Worm (Caenorhabditis elegans) whole organism, early embryonic: ENCODE results near the gene hlh-11.

Experiments used
- B0310.2 ChIP-seq: sonication (generic microtip); optimal IDR thresholded peaks from 2 replicates; lab custom pipeline; 2016; ENCODE audit warnings: mild to moderate bottlenecking, missing genetic modification characterization, missing compliant biosample characterization
- F13C5.2 ChIP-seq: sonication (generic microtip); optimal IDR thresholded peaks from 2 replicates; lab custom pipeline; 2017; ENCODE audit warnings: mild to moderate bottlenecking, missing genetic modification characterization, inconsistent platforms, missing compliant biosample characterization
- aly-1 ChIP-seq: sonication (generic microtip); optimal IDR thresholded peaks from 2 replicates; lab custom pipeline; 2016; ENCODE audit warnings: missing genetic modification characterization, missing compliant biosample characterization
- ama-1 ChIP-seq: fragments of 150-350 bp; optimal IDR thresholded peaks from 2 replicates; lab custom pipeline; 2014
- ceh-13 ChIP-seq: fragments of 200-800 bp; sonication (Bioruptor generic); optimal IDR thresholded peaks from 2 replicates; lab custom pipeline; 2018; ENCODE audit warnings: mild to moderate bottlenecking, missing genetic modification characterization, missing compliant biosample characterization
- ceh-36 ChIP-seq: sonication (generic microtip); optimal IDR thresholded peaks from 2 replicates; lab custom pipeline; 2016; ENCODE audit warnings: missing genetic modification characterization, inconsistent platforms, missing compliant biosample characterization
- ets-7 ChIP-seq: sonication (generic microtip); optimal IDR thresholded peaks from 2 replicates; lab custom pipeline; 2016; ENCODE audit warnings: missing genotype, missing genetic modification characterization, missing compliant biosample characterization
- flt-1 ChIP-seq: fragments of 200-800 bp; sonication (Bioruptor generic); IDR thresholded peaks from 2 replicates; pipeline ENCODE4 v1.3.6; 2022; ENCODE audit warnings: missing genetic modification characterization, missing compliant biosample characterization
- hmbx-1 ChIP-seq: sonication (generic microtip); optimal IDR thresholded peaks from 2 replicates; lab custom pipeline; 2016; ENCODE audit warnings: mild to moderate bottlenecking, missing genetic modification characterization, missing compliant biosample characterization
- hmg-4 ChIP-seq: fragments of 200-800 bp; sonication (Bioruptor generic); optimal IDR thresholded peaks from 2 replicates; lab custom pipeline; 2018; ENCODE audit warnings: mild to moderate bottlenecking, missing genetic modification characterization, missing compliant biosample characterization
- hnd-1 ChIP-seq: sonication (generic microtip); optimal IDR thresholded peaks from 2 replicates; lab custom pipeline; 2016; ENCODE audit warnings: missing genetic modification characterization, missing compliant biosample characterization
- pes-1 ChIP-seq: fragments of 200-800 bp; sonication (Bioruptor generic); IDR thresholded peaks from 2 replicates; pipeline ENCODE4 v1.3.6; 2022; ENCODE audit warnings: missing genetic modification reagents, missing genetic modification characterization, missing compliant biosample characterization
- scrt-1 ChIP-seq: fragments of 200-800 bp; sonication (Bioruptor generic); IDR thresholded peaks from 2 replicates; pipeline ENCODE4 v1.3.6; 2022; ENCODE audit warnings: missing genetic modification characterization, missing compliant biosample characterization
- sea-1 ChIP-seq: fragments of 200-800 bp; sonication (Bioruptor generic); conservative IDR thresholded peaks from 2 replicates; pipeline ENCODE4 v1.3.6; 2022; ENCODE audit warnings: missing genetic modification characterization, missing compliant biosample characterization
- tbx-11 ChIP-seq: fragments of 200-800 bp; sonication (Bioruptor generic); IDR thresholded peaks from 2 replicates; pipeline ENCODE4 v1.3.6; 2022; ENCODE audit warnings: missing genetic modification characterization, missing compliant biosample characterization
- tbx-37 ChIP-seq: fragments of 200-800 bp; sonication (Bioruptor generic); conservative IDR thresholded peaks from 2 replicates; pipeline ENCODE4 v1.3.6; 2022; ENCODE audit warnings: missing genetic modification reagents, missing genetic modification characterization, missing compliant biosample characterization
- tra-4 ChIP-seq: sonication (generic microtip); optimal IDR thresholded peaks from 2 replicates; lab custom pipeline; 2017; ENCODE audit warnings: missing genetic modification characterization, missing compliant biosample characterization

Gene hlh-11

DNA sequence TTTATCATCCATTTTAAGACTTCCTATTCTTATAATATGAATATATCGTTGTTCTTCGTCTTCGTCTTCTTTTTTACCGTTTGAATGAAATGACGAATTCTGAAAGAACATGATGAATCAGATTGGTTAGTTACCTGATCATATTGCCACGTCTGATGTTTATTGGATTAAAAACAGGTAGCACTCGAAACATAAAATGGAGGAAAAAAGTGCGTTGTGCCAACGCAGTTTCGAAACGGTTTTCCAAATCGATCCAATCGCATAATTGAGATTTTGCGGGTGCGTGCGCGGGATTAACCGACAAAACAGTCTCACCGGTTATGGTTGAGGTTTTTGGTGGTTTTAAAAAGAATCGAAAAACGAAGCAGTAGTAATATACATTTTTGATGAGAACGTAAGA lies 23.9 kb upstream of the hlh-11 start, which contains the start of gene rom-2:
Gene rom-2 (minus strand): TSS at position 101 of the 400 bp plus-strand sequence.
- no peak for TF ChIP-seq B0310.2 (tag; lab: Kevin White, UChicago)
- TF ChIP-seq F13C5.2 (tag; lab: Kevin White, UChicago), result no peak
- TF ChIP-seq ceh-36 (tag; lab: Kevin White, UChicago), result no peak

DNA sequence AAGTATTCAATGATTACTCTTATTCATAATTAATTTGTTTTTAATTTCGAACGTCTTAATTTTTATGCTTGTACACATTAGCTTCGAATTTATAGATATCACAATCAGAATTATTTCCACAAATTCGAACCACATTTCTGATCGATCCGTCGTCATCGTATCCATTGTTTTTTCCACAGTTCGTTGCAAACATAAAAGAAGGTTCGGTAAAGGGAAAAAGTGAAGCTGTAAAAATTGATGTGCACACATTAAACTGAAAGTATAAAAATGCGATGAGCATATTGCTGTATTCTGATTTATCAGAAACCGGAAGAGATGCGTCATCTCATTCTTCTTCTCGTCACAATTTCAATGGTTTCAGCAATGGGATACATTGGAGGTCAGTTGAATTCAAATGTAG lies 22.5 kb upstream of the hlh-11 start, which contains the start of gene C48B4.12:
Gene C48B4.12 (plus strand): TSS at position 301 of the 400 bp plus-strand sequence.
- TF ChIP-seq ama-1, result no peak
- no peak for TF ChIP-seq hnd-1 (tag; lab: Kevin White, UChicago)
- no peak for TF ChIP-seq ets-7 (tag; lab: Kevin White, UChicago)
- no peak for TF ChIP-seq hmg-4
- TF ChIP-seq ceh-13, result no peak
- no peak for TF ChIP-seq hmbx-1 (tag; lab: Kevin White, UChicago)
- TF ChIP-seq pes-1, result no peak
- TF ChIP-seq tbx-37, result no peak
- no peak for TF ChIP-seq flt-1 (GFP tag; lab: Robert Waterston, UW)
- TF ChIP-seq tra-4 (tag; lab: Kevin White, UChicago), result no peak
- TF ChIP-seq sea-1, result no peak
- TF ChIP-seq scrt-1 (GFP tag; lab: Robert Waterston, UW), result no peak
- TF ChIP-seq B0310.2 (tag; lab: Kevin White, UChicago), result no peak
- TF ChIP-seq F13C5.2 (tag; lab: Kevin White, UChicago), result no peak
- TF ChIP-seq tbx-11 (GFP tag; lab: Robert Waterston, UW), result no peak
- no peak for TF ChIP-seq ceh-36 (tag; lab: Kevin White, UChicago)
- TF ChIP-seq aly-1 (tag; lab: Kevin White, UChicago), result no peak

DNA sequence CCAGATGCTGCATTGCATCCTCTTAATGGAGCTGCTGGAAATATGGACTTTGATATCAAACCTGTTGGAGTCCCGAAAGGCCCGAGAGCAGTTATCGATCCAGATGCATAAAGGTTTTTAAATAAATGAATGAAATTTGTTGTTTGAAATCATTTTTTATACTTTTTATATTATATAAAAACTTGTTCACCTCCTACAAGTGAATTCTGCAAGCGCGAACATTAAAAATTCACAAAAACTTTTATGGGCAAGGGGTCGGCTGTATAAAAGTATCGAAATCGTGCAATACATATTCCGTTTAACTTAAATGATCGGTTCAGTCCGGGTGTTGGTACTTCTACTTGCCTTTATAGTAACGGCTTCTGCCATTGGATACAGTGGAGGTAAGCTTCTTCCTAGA lies 21.3 kb upstream of the hlh-11 start, which contains the start of gene F58A4.1:
Gene F58A4.1 (plus strand): TSS at position 301 of the 400 bp plus-strand sequence.
- TF ChIP-seq ets-7 (tag; lab: Kevin White, UChicago) (no peak), F13C5.2 (tag; lab: Kevin White, UChicago) (no peak), sea-1 (no peak)

DNA sequence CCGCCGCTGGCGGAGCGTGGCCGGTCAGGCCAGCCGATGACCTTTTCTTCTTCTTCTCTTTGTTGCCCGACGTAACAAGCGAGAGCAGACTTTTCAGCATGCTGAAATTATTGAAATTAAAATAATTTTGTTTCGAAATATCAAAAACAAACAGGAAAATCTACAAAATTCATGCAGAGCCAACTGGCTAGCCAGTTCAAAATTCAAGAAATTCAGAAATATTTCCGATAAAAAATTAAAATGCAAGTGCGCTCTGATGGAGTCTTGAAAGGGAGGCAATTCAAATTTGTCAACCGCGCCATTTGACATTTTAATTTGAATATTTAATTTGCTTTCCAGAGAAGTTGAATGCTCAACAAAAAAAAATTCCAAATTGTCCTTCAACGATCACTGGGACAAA lies 18.9 kb upstream of the hlh-11 start, which contains the start of gene F58A4.2:
Gene F58A4.2 (minus strand): TSS at position 101 of the 400 bp plus-strand sequence.
- TF ChIP-seq aly-1 (tag; lab: Kevin White, UChicago) (no peak), hmg-4 (no peak), ceh-36 (tag; lab: Kevin White, UChicago) (no peak), hnd-1 (tag; lab: Kevin White, UChicago) (no peak), B0310.2 (tag; lab: Kevin White, UChicago) (no peak), F13C5.2 (tag; lab: Kevin White, UChicago) (no peak), hmbx-1 (tag; lab: Kevin White, UChicago) (no peak), ets-7 (tag; lab: Kevin White, UChicago) (no peak)

DNA sequence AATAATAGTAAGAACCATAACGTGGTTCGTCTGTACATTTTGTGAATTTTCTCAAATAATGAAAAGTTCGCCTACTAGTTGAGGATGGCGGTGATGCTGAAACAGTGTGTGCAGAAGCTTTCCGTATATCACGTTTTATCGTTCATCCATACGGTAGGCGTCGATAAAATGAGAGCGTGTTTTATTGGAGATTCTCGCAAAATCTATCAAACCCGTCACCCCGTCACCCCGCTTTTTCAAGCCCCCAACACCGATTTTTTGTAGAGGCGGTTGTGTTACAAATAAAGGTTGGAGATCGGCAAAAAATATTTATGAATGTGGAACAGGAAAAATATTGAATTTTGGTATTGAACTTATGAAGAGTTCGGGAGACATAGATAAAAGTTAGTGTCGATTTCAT lies 10.9 kb upstream of the hlh-11 start, which contains the start of gene clec-161:
Gene clec-161 (minus strand): TSS at position 101 of the 400 bp plus-strand sequence.
- TF ChIP-seq F13C5.2 (tag; lab: Kevin White, UChicago) (no peak), aly-1 (tag; lab: Kevin White, UChicago) (no peak), ama-1 (no peak), hnd-1 (tag; lab: Kevin White, UChicago) (no peak), tbx-37 (no peak), hmbx-1 (tag; lab: Kevin White, UChicago) (no peak), hmg-4 (no peak), tbx-11 (GFP tag; lab: Robert Waterston, UW) (no peak), scrt-1 (GFP tag; lab: Robert Waterston, UW) (no peak)

DNA sequence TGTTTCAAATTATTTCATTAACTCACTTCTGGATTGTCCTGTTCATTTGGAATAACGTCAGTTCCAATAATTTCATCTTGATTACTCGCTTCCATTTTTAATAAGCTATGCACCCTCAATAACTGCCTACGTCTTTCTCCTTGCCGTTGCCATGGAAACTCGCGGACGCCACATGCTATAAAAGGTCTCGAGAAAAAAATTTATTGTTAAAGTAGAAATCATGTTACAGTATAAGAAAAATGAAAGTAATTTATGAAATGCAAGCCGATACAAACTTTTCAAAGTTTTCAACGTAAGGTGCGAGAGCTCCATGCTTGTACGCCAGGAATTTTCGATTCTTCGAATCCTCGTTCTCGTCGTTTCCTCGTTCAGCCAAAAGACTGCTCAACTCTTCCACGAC lies 7.4 kb upstream of the hlh-11 start, which contains the start of gene bbs-4:
Gene bbs-4 (minus strand): TSS at position 101 of the 400 bp plus-strand sequence.
- no peak for TF ChIP-seq aly-1 (tag; lab: Kevin White, UChicago)
- TF ChIP-seq flt-1 (GFP tag; lab: Robert Waterston, UW), result no peak
- no peak for TF ChIP-seq tra-4 (tag; lab: Kevin White, UChicago)
- no peak for TF ChIP-seq hmbx-1 (tag; lab: Kevin White, UChicago)
- no peak for TF ChIP-seq ets-7 (tag; lab: Kevin White, UChicago)
- TF ChIP-seq ama-1, result no peak
- no peak for TF ChIP-seq hmg-4
- no peak for TF ChIP-seq tbx-37
- TF ChIP-seq pes-1, result no peak
- TF ChIP-seq scrt-1 (GFP tag; lab: Robert Waterston, UW), result no peak
- TF ChIP-seq B0310.2 (tag; lab: Kevin White, UChicago), result no peak
- TF ChIP-seq hnd-1 (tag; lab: Kevin White, UChicago), result no peak
- TF ChIP-seq sea-1, result no peak

DNA sequence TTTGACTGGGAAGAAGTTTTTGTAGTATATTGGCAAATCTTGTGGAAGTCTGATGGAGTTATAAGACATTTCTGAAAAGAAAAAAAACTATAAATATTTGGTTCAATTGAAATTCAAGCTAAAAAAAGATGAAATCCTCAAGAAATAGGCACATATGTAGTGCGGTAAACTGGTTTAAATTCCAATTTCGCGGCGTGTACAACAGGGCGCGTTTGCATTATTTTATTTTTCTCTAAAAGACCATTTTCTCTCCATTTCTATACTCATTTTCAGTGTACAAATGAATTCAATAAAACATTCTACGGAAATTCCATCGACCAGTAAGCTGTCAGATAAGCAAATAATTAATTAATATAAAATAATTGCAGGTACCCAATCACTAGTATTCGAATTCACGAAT lies 5.3 kb upstream of the hlh-11 start, which contains the start of the genes pri-1 and F58A4.6:
Gene pri-1 (minus strand): TSS at position 71 of the 400 bp plus-strand sequence.
Gene F58A4.6 (plus strand): TSS at position 272 of the 400 bp plus-strand sequence.
- TF ChIP-seq hnd-1 (tag; lab: Kevin White, UChicago), result no peak
- no peak for TF ChIP-seq hmg-4
- TF ChIP-seq F13C5.2 (tag; lab: Kevin White, UChicago), result peak; percentile 2

DNA sequence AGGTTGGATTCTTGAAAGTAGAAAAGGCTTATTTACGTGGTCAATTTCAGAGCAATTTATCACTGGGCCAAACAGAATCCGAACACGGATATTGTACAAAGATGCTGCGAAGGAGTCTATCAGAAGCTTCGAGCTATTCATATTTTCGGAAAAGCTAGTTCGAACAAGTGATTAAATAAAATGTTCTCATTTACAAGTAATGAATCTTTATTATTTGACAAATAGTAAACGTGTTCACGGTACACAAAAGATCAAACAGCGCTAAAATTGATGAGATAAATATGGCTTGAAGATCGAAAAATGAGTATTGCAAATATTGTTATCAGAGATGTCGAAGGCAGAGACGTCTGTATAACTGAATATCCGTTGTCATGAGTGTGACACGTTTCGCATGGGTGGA lies 4.4 kb upstream of the hlh-11 start:
- no peak for TF ChIP-seq tra-4 (tag; lab: Kevin White, UChicago)
- TF ChIP-seq B0310.2 (tag; lab: Kevin White, UChicago), result no peak
- TF ChIP-seq ets-7 (tag; lab: Kevin White, UChicago), result no peak
- no peak for TF ChIP-seq flt-1 (GFP tag; lab: Robert Waterston, UW)
- no peak for TF ChIP-seq sea-1
- TF ChIP-seq ceh-36 (tag; lab: Kevin White, UChicago), result no peak
